Worm (Caenorhabditis elegans) whole organism, L2 larva: Measurements from ENCODE around the gene mex-6.

Experiments used
- C34F6.9 ChIP-seq: fragments of 150-350 bp; optimal IDR thresholded peaks from 2 replicates; lab custom pipeline; 2014; ENCODE audit warnings: missing biosample characterization, missing genetic modification characterization
- ama-1 ChIP-seq: fragments of 150-350 bp; optimal IDR thresholded peaks from 2 replicates; lab custom pipeline; 2018; ENCODE audit warnings: inconsistent platforms
- ceh-16 ChIP-seq: fragments of 150-350 bp; optimal IDR thresholded peaks from 2 replicates; lab custom pipeline; 2014; ENCODE audit warnings: missing biosample characterization, missing genetic modification characterization
- crh-2 ChIP-seq: sonication (generic microtip); optimal IDR thresholded peaks from 2 replicates; lab custom pipeline; 2017; ENCODE audit warnings: missing biosample characterization, missing genetic modification characterization
- egl-27 ChIP-seq: sonication (generic microtip); optimal IDR thresholded peaks from 3 replicates; lab custom pipeline; 2017; ENCODE audit warnings: missing biosample characterization, missing genetic modification reagents, missing genetic modification characterization
- elt-3 ChIP-seq: sonication (generic microtip); optimal IDR thresholded peaks from 2 replicates; lab custom pipeline; 2017; ENCODE audit warnings: missing biosample characterization, missing genetic modification characterization
- fos-1 ChIP-seq: fragments of 150-350 bp; optimal IDR thresholded peaks from 2 replicates; lab custom pipeline; 2014; ENCODE audit warnings: missing biosample characterization, missing genetic modification characterization
- gmeb-1 ChIP-seq: fragments of 150-350 bp; optimal IDR thresholded peaks from 2 replicates; lab custom pipeline; 2014; ENCODE audit warnings: missing biosample characterization, missing genetic modification characterization
- lin-11 ChIP-seq: fragments of 150-350 bp; sonication (generic microtip); optimal IDR thresholded peaks from 2 replicates; lab custom pipeline; 2014; ENCODE audit warnings: missing biosample characterization, missing genetic modification characterization, inconsistent platforms, mixed read lengths
- lin-13 ChIP-seq: fragments of 150-350 bp; optimal IDR thresholded peaks from 2 replicates; lab custom pipeline; 2014; ENCODE audit warnings: missing biosample characterization, missing genetic modification reagents, missing genetic modification characterization
- lin-39 ChIP-seq: fragments of 150-350 bp; optimal IDR thresholded peaks from 2 replicates; lab custom pipeline; 2014; ENCODE audit warnings: missing biosample characterization, missing genetic modification reagents, missing genetic modification characterization
- lsy-2 ChIP-seq, 2 experiments: fragments of 150-350 bp in 1 of 2; sonication (generic microtip) in 1 of 2; optimal IDR thresholded peaks; 2 replicates each; lab custom pipeline; 2014 to 2017; ENCODE audit warnings: missing biosample characterization in 2 of 2, missing genetic modification characterization in 2 of 2
- mbf-1 ChIP-seq: sonication (generic microtip); optimal IDR thresholded peaks from 2 replicates; lab custom pipeline; 2017; ENCODE audit warnings: missing biosample characterization, missing genetic modification characterization
- nhr-10 ChIP-seq: sonication (generic microtip); optimal IDR thresholded peaks from 2 replicates; lab custom pipeline; 2017; ENCODE audit warnings: missing biosample characterization, missing genetic modification characterization
- nhr-12 ChIP-seq: fragments of 150-350 bp; optimal IDR thresholded peaks from 2 replicates; lab custom pipeline; 2014; ENCODE audit warnings: missing biosample characterization, missing genetic modification characterization
- nhr-129 ChIP-seq: fragments of 150-350 bp; optimal IDR thresholded peaks from 2 replicates; lab custom pipeline; 2014; ENCODE audit warnings: missing biosample characterization, missing genetic modification characterization
- nhr-21 ChIP-seq: fragments of 150-350 bp; optimal IDR thresholded peaks from 2 replicates; lab custom pipeline; 2014; ENCODE audit warnings: missing biosample characterization, missing genetic modification characterization
- nhr-23 ChIP-seq: fragments of 150-350 bp; optimal IDR thresholded peaks from 2 replicates; lab custom pipeline; 2014; ENCODE audit warnings: missing biosample characterization, missing genetic modification reagents, missing genetic modification characterization
- nhr-25 ChIP-seq: fragments of 150-350 bp; sonication (generic microtip); optimal IDR thresholded peaks from 3 replicates; lab custom pipeline; 2014; ENCODE audit warnings: missing biosample characterization, missing genetic modification characterization
- nhr-77 ChIP-seq: fragments of 150-350 bp; optimal IDR thresholded peaks from 2 replicates; lab custom pipeline; 2014; ENCODE audit warnings: missing biosample characterization, missing genetic modification characterization
- sem-4 ChIP-seq: fragments of 150-350 bp; optimal IDR thresholded peaks from 2 replicates; lab custom pipeline; 2014; ENCODE audit warnings: missing biosample characterization, missing genetic modification reagents, missing genetic modification characterization
- skn-1 ChIP-seq: sonication (generic microtip); optimal IDR thresholded peaks from 2 replicates; lab custom pipeline; 2017; ENCODE audit warnings: missing biosample characterization, missing genetic modification characterization
- sma-3 ChIP-seq: sonication (generic microtip); optimal IDR thresholded peaks from 2 replicates; lab custom pipeline; 2016; ENCODE audit warnings: missing genetic modification reagents, missing genetic modification characterization, missing compliant biosample characterization
- sma-9 ChIP-seq, 2 experiments: fragments of 150-350 bp in 1 of 2; sonication (generic microtip) in 1 of 2; optimal IDR thresholded peaks; 2 replicates each; lab custom pipeline; 2014 to 2016; ENCODE audit warnings: missing genetic modification characterization in 2 of 2, mild to moderate bottlenecking in 1 of 2, missing biosample characterization in 1 of 2, missing compliant biosample characterization in 1 of 2, missing genetic modification reagents in 1 of 2, moderate library complexity in 1 of 2
- snpc-4 ChIP-seq: fragments of 150-350 bp; optimal IDR thresholded peaks from 2 replicates; lab custom pipeline; 2014; ENCODE audit warnings: missing biosample characterization, missing genetic modification characterization
- unc-39 ChIP-seq: fragments of 150-350 bp; optimal IDR thresholded peaks from 2 replicates; lab custom pipeline; 2014; ENCODE audit warnings: missing biosample characterization, missing genetic modification characterization
- unc-55 ChIP-seq: fragments of 150-350 bp; sonication (generic microtip); optimal IDR thresholded peaks from 3 replicates; lab custom pipeline; 2014; ENCODE audit warnings: missing biosample characterization, missing genetic modification reagents, missing genetic modification characterization
- zag-1 ChIP-seq: fragments of 150-350 bp; optimal IDR thresholded peaks from 2 replicates; lab custom pipeline; 2014; ENCODE audit warnings: missing biosample characterization, missing genetic modification characterization
- ztf-11 ChIP-seq: sonication (generic microtip); optimal IDR thresholded peaks from 2 replicates; lab custom pipeline; 2017; ENCODE audit warnings: missing biosample characterization, missing genetic modification characterization
- ztf-4 ChIP-seq: fragments of 150-350 bp; optimal IDR thresholded peaks from 2 replicates; lab custom pipeline; 2014; ENCODE audit warnings: missing biosample characterization, missing genetic modification characterization

mex-6 gene

DNA sequence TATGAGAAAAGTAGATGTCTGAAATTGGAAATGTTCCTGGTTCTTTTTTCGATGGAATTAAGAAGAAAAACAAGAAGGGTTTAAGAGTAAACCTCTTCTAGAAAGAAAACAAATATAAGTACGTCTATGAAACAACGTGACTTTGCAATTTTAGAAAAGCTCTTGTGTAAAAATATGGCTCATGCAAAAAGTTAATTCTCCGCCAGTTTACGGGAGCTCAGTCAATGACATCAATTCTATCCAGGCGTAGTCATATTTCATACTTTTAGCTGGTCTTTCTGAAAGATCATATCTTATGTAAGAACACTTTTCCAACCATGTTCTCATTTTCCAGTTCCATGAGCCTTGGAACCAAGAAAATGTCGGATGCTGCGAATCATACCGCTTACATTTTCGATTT lies 34.1 kb upstream of the mex-6 start:
- no peak for TF ChIP-seq nhr-12 (tag; lab: Kevin White, UChicago)
- TF ChIP-seq nhr-129 (tag; lab: Kevin White, UChicago): no peak
- TF ChIP-seq ztf-11 (tag; lab: Kevin White, UChicago): no peak
- TF ChIP-seq snpc-4 (tag; lab: Kevin White, UChicago): no peak
- no peak for TF ChIP-seq lin-39 (tag; lab: Kevin White, UChicago)
- no peak for TF ChIP-seq nhr-77 (tag; lab: Kevin White, UChicago)
- TF ChIP-seq ztf-4 (tag; lab: Kevin White, UChicago): no peak
- TF ChIP-seq, all 48 proteins: peak for 0

DNA sequence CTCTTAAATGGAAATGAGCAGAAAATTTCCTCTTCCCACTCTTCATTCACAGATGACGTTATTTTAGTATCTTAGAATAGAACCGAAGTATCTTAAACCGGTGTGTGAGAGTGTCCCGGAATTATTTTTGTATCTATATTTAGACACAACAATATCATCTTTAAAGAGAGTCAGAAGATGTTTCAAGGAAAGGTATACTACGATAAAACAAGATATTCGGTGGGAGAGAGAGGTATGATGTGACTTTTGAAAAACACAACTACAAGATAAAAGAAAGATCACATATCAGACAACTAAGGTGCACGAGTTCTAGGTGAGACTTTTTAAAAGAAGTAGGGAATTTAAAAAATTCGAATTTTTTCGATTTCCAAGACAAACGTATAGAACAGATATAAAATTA lies 33.4 kb upstream of the mex-6 start:
- TF ChIP-seq elt-3 (tag; lab: Kevin White, UChicago) (no peak), skn-1 (no peak), nhr-25 (peak; percentile 8), lsy-2 (tag; optimal IDR thresholded peaks at IDR 0.05; lab: Kevin White, UChicago) (peak in 1 of 2 experiments; percentile 14), sma-9 (GFP tag; optimal IDR thresholded peaks at IDR 0.05; lab: Kevin White, UChicago) (peak; percentile 55), sma-9 (tag; optimal IDR thresholded peaks at IDR 0.05; lab: Kevin White, UChicago) (no peak)

DNA sequence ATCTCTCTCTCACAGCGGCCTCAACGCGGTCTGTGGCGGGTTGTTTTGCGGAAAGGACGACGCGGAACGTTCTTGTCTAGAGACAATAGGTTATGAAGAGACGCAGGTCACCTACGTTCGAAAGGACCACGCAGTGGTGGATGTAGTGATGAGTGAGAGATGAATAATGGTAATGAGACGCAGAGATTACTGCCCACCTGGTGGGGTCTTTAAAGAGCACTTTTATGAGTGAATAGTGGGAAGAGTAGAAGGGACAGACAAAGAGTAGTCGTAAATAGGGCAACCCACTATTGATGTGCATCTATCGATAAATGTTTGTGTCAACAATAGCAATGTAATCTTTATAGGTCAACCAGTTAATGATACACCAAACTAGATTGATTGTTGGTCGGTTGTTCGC lies 32.9 kb upstream of the mex-6 start:
- no peak for TF ChIP-seq snpc-4 (tag; lab: Kevin White, UChicago)
- no peak for TF ChIP-seq nhr-21 (tag; lab: Kevin White, UChicago)
- no peak for TF ChIP-seq sem-4 (tag; lab: Kevin White, UChicago)
- TF ChIP-seq unc-55 (GFP tag; lab: Kevin White, UChicago): no peak

DNA sequence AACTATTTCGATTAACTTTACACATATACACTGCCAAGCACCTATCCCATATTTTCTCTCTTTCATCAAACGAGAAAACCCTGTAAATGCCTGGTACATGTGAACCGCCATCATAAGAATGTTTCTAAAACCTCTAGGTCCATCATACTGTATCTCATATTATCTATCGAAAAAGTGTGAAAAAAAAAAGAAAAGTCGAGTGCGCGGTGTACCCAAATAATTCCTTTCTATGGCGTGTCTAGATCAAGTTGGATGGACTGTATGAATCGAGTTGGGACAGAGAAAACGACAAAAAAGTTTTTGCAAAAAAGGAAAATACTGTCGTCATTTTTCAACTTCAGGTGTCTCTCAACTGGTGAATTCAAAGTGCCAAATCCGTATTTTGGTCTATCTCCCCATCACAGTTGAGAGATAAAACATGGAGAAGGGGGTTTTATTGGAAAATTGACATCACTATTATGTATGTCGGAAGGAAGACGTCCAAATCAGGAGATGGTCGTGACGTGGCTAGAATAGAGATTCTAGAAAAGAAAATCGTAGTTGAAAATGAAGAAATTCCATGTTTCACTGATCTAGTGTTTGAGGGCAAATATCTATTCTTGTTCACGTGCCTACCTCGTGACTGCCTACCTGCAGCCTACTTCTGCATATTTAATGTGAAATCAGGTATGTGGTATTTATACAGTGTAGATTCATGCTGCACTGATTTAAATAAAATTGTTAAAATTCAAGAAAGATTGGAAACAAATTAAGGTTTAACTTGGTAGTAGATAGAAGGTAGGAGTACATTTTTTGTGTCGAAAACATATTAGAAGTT lies 30.5 kb upstream of the mex-6 start:
- TF ChIP-seq nhr-25 (peak; percentile 49), nhr-129 (tag; lab: Kevin White, UChicago) (peak; percentile 10), sma-3 (GFP tag; lab: Kevin White, UChicago) (peak; percentile 30), egl-27 (tag; lab: Kevin White, UChicago) (peak; percentile 10), nhr-10 (tag; lab: Kevin White, UChicago) (no peak), mbf-1 (tag; lab: Kevin White, UChicago) (no peak), sma-9 (GFP tag; optimal IDR thresholded peaks at IDR 0.05; lab: Kevin White, UChicago) (peak; percentile 61), sma-9 (tag; optimal IDR thresholded peaks at IDR 0.05; lab: Kevin White, UChicago) (no peak), crh-2 (tag; lab: Kevin White, UChicago) (peak; percentile 21)

DNA sequence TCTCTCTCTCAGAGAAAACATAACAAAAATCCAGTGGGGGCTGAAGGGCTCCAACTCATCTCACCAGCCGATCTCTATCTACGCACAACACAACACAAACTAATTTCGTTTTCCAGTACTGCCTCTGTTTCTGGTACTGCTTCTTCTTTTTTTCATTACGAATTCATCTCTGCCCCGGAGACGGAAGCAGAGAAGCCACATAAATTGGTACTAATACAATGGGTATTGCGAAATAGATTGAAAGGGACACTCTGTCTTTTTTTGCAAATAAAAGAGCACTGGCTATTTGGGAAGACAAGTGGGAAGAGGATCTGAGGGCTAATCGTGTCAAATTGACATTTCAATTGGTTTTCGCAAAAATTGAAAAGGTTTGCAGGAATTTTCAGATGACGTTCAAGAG lies 26.7 kb upstream of the mex-6 start:
- TF ChIP-seq lin-39 (tag; lab: Kevin White, UChicago) (no peak), ama-1 (lab: Kevin White, UChicago) (no peak), ceh-16 (tag; lab: Kevin White, UChicago) (no peak), sem-4 (tag; lab: Kevin White, UChicago) (peak; percentile 41), nhr-77 (tag; lab: Kevin White, UChicago) (no peak), sma-9 (GFP tag; optimal IDR thresholded peaks at IDR 0.05; lab: Kevin White, UChicago) (peak; percentile 29), sma-9 (tag; optimal IDR thresholded peaks at IDR 0.05; lab: Kevin White, UChicago) (no peak), C34F6.9 (tag; lab: Kevin White, UChicago) (peak; percentile 40), nhr-129 (tag; lab: Kevin White, UChicago) (peak; percentile 25), lin-11 (tag; lab: Kevin White, UChicago) (no peak), zag-1 (tag; lab: Kevin White, UChicago) (peak; percentile 29), lin-13 (no peak), unc-55 (GFP tag; lab: Kevin White, UChicago) (peak; percentile 67), lsy-2 (tag; optimal IDR thresholded peaks at IDR 0.05; lab: Kevin White, UChicago) (peak in 1 of 2 experiments; percentile 34), crh-2 (tag; lab: Kevin White, UChicago) (peak; percentile 43), nhr-23 (tag; lab: Kevin White, UChicago) (no peak)

DNA sequence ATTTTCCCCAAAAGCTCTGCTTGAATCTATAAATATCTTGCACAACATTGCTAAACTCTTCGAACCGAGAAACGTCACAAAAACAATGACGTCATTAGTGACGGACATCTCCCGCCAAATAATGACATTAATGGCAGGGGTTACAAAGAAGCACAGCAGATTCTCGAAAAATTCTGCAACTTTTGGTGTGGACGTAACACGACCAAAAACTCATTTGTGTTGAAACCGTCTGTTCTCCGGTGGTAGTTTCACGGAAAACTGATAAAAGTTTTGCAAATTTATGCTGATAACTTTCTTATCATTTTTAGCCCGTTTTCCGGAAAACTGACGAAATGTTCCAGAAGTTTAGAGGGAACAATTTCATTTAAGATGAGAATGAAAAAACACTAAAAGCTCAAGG lies 25.4 kb upstream of the mex-6 start:
- TF ChIP-seq sma-9 (GFP tag; optimal IDR thresholded peaks at IDR 0.05; lab: Kevin White, UChicago) (peak; percentile 13), sma-9 (tag; optimal IDR thresholded peaks at IDR 0.05; lab: Kevin White, UChicago) (no peak), fos-1 (tag; lab: Kevin White, UChicago) (peak; percentile 38), gmeb-1 (peak; percentile 23), ceh-16 (tag; lab: Kevin White, UChicago) (no peak), skn-1 (no peak), unc-39 (tag; lab: Kevin White, UChicago) (no peak), ama-1 (lab: Kevin White, UChicago) (no peak), egl-27 (tag; lab: Kevin White, UChicago) (no peak), unc-55 (GFP tag; lab: Kevin White, UChicago) (no peak), snpc-4 (tag; lab: Kevin White, UChicago) (no peak), lin-13 (no peak), nhr-12 (tag; lab: Kevin White, UChicago) (no peak)
